Worm (Caenorhabditis elegans): ENCODE measurements around the gene dpyd-1.

dpyd-1 gene

DNA sequence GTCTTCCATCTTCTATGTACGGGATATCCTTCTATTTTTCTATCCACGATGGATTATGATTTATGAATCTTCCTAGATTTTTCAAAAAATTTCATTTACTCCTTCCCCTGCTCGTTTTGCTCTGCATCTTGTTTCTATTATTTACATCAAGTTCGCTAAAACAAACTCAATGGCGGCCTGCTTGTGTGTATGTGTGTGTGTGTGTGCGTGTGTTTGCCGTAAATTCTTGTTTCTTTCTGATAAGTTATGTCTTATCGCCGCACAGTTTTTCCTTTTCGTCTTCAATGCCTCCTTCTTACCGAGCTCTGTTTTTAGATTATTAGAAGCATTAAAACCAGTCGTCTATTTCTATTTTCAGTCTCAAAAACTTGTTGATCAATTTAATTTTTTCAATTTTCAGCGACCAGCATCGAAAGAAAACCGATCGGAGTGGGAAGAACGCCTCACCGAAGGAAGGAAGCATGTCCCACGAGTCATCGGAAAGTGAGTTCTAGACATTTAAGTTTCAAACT lies 11.7 kb downstream of the dpyd-1 start, which contains the start of gene dlg-1:
dlg-1 (plus strand) TSS at position 401 of the 512 bp plus-strand sequence.
- no peak for TF ChIP-seq fax-1 (tag; optimal IDR thresholded peaks at IDR 0.05)
- no peak for TF ChIP-seq ceh-31 (tag; optimal IDR thresholded peaks at IDR 0.05)
- TF ChIP-seq odd-2 (tag; optimal IDR thresholded peaks at IDR 0.05) = no peak
- TF ChIP-seq sox-2 (GFP tag; IDR thresholded peaks at IDR 0.05) = no peak
- no peak for TF ChIP-seq ceh-14 (tag; optimal IDR thresholded peaks at IDR 0.05)
- no peak for TF ChIP-seq ceh-18 (tag; optimal IDR thresholded peaks at IDR 0.05)
- no peak for TF ChIP-seq ref-2 (tag; optimal IDR thresholded peaks at IDR 0.05)
- no peak for TF ChIP-seq hlh-8 (tag; optimal IDR thresholded peaks at IDR 0.05)
- no peak for TF ChIP-seq ets-4 (tag; optimal IDR thresholded peaks at IDR 0.05)
- TF ChIP-seq hlh-6 (tag; optimal IDR thresholded peaks at IDR 0.05) = no peak
- TF ChIP-seq ceh-48 (tag; optimal IDR thresholded peaks at IDR 0.05) = no peak
- TF ChIP-seq lim-6 (tag; optimal IDR thresholded peaks at IDR 0.05) = no peak

DNA sequence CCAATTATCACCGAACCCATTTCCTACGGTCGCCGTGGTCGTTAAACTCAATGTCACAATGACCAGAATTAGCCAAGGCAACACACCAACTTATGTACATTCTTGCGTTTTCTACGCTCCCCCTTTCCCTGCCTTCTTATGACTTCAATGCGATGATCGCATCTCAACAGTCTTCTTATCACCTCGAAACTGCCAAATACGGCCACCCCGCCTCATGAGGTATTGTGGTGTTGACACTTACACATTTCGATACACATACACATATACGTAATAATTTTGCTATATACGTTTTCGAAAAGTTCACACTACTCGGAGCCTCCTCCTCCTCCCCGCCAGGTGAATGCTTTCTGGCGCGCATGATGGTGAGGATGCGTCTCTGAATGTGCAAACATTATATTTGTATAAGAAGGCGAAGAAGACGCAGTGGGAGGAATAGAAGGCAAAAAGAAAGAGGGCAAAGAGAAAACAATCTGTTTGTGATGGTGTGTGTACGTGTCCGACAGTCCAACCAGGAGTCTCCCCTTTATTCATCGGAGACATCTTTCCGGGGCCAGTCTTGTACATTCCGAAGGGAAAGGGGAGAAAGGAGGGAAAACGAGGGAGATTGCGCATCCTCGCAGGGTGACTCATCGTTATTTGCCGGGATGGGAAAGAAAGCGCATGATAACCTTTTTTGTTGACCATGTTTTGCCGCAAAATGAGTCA lies 12.4 kb downstream of the dpyd-1 start:
- TF ChIP-seq K09A11.1 (tag; optimal IDR thresholded peaks at IDR 0.05; ENCODE audit: insufficient read depth) (no peak), ceh-30 (tag; optimal IDR thresholded peaks at IDR 0.05) (no peak), ets-4 (tag; optimal IDR thresholded peaks at IDR 0.05) (no peak), zip-5 (tag; optimal IDR thresholded peaks at IDR 0.05) (no peak), unc-86 (tag; optimal IDR thresholded peaks at IDR 0.05) (no peak), rnt-1 (tag; optimal IDR thresholded peaks at IDR 0.05) (no peak), K02D7.2 (tag; optimal IDR thresholded peaks at IDR 0.05) (no peak), elt-2 (tag; optimal IDR thresholded peaks at IDR 0.05) (peak; percentile 38), npax-4 (tag; optimal IDR thresholded peaks at IDR 0.05) (no peak), gmeb-2 (tag; optimal IDR thresholded peaks at IDR 0.05) (no peak), pha-4 (tag; optimal IDR thresholded peaks at IDR 0.05) (no peak), fkh-6 (tag; optimal IDR thresholded peaks at IDR 0.05) (peak; percentile 16), hlh-13 (GFP tag; optimal IDR thresholded peaks at IDR 0.05) (no peak), hlh-30 (tag; optimal IDR thresholded peaks at IDR 0.05; ENCODE audit: insufficient read depth) (peak; percentile 5), Y22D7AL.16 (tag; optimal IDR thresholded peaks at IDR 0.05) (no peak), hlh-15 (tag; optimal IDR thresholded peaks at IDR 0.05) (no peak), hlh-8 (tag; optimal IDR thresholded peaks at IDR 0.05) (no peak), ceh-6 (GFP tag; optimal IDR thresholded peaks at IDR 0.05) (no peak), ceh-34 (tag; optimal IDR thresholded peaks at IDR 0.05) (peak; percentile 60), fkh-10 (GFP tag; optimal IDR thresholded peaks at IDR 0.05) (no peak), ceh-2 (tag; optimal IDR thresholded peaks at IDR 0.05) (peak; percentile 43), mec-3 (tag; optimal IDR thresholded peaks at IDR 0.05; ENCODE audit: borderline replicate concordance) (no peak), che-1 (tag; optimal IDR thresholded peaks at IDR 0.05) (no peak), C38D4.7 (GFP tag; optimal IDR thresholded peaks at IDR 0.05) (no peak), nhr-11 (tag; optimal IDR thresholded peaks at IDR 0.05) (no peak), pat-9 (tag; optimal IDR thresholded peaks at IDR 0.05) (no peak), T23F11.4 (GFP tag; optimal IDR thresholded peaks at IDR 0.05) (no peak), pros-1 (tag; optimal IDR thresholded peaks at IDR 0.05) (no peak), pag-3 (tag; optimal IDR thresholded peaks at IDR 0.05; ENCODE audit: borderline replicate concordance) (no peak), tbx-7 (tag; optimal IDR thresholded peaks at IDR 0.05) (no peak), dmd-4 (tag; optimal IDR thresholded peaks at IDR 0.05; ENCODE audit: borderline replicate concordance) (peak; percentile 44), ceh-18 (tag; optimal IDR thresholded peaks at IDR 0.05) (no peak), syd-9 (tag; optimal IDR thresholded peaks at IDR 0.05) (no peak), ceh-48 (tag; optimal IDR thresholded peaks at IDR 0.05) (no peak), ceh-24 (tag; optimal IDR thresholded peaks at IDR 0.05) (no peak), lim-6 (tag; optimal IDR thresholded peaks at IDR 0.05) (no peak), tbx-2 (tag; optimal IDR thresholded peaks at IDR 0.05) (peak; percentile 68), fax-1 (tag; optimal IDR thresholded peaks at IDR 0.05) (no peak), lin-11 (tag; optimal IDR thresholded peaks at IDR 0.05) (no peak), unc-3 (GFP tag; conservative IDR thresholded peaks at IDR 0.05) (no peak), unc-3 (tag; optimal IDR thresholded peaks at IDR 0.05) (no peak), ama-1 (optimal IDR thresholded peaks at IDR 0.05) (peak; percentile 74), C08G9.2 (tag; optimal IDR thresholded peaks at IDR 0.05) (no peak), sox-2 (GFP tag; IDR thresholded peaks at IDR 0.05) (no peak)
